Fruit fly (Drosophila melanogaster) whole organism, wandering third instar larva: ENCODE results near the gene Lamtor3.

Source experiments
- CrebA ChIP-seq: fragments of 200-800 bp; sonication (Bioruptor generic); optimal IDR thresholded peaks from 2 replicates; lab custom pipeline; 2016; ENCODE audit warnings: missing biosample characterization, mild to moderate bottlenecking, missing genetic modification characterization, borderline replicate concordance
- lola ChIP-seq: fragments of >200 bp; optimal IDR thresholded peaks from 2 replicates; lab custom pipeline; 2017; ENCODE audit warnings: missing biosample characterization, missing genetic modification characterization

dm6 chr2L:17436500-17436899 lies 44.5 kb upstream of the Lamtor3 start, which contains the start of gene CG33928:
- TF ChIP-seq CrebA (GFP tag; lab: Kevin White, UChicago) (no peak), lola (GFP tag; lab: Kevin White, UChicago) (no peak)
